Worm (Caenorhabditis elegans): ENCODE results near the gene rog-1.

DNA sequence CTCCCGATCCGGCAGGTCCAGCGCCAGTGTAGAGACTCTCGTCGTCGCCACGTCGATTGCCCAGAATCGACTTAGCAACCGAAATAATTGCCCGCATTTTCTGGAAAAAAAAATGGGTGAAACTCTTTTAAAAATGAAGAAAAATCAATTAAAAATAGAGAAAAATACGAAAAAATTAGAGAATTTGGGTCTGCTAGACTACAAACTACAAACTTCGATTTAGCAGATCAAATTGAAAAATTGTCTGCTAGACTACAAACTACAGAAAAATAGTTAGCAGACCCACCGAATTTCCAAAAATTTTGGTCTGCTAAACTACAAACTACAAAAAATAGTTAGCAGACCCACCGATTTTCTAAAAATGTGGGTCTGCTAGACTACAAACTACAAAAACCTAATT lies at the start of gene rog-1:
- TF ChIP-seq hsf-1 (GFP tag; IDR thresholded peaks at IDR 0.05): no peak
- TF ChIP-seq F39B2.1 (GFP tag; IDR thresholded peaks at IDR 0.05): no peak
- no peak for TF ChIP-seq sea-2 (GFP tag; IDR thresholded peaks at IDR 0.05)
- no peak for TF ChIP-seq rpc-1 (optimal IDR thresholded peaks at IDR 0.05)
- no peak for TF ChIP-seq rpc-1 (tag; optimal IDR thresholded peaks at IDR 0.05)
